Worm (Caenorhabditis elegans): ENCODE data around the gene rpap-3.
A peak's percentile ranks its signal among the peaks of the same experiment; 100 is the strongest.

DNA sequence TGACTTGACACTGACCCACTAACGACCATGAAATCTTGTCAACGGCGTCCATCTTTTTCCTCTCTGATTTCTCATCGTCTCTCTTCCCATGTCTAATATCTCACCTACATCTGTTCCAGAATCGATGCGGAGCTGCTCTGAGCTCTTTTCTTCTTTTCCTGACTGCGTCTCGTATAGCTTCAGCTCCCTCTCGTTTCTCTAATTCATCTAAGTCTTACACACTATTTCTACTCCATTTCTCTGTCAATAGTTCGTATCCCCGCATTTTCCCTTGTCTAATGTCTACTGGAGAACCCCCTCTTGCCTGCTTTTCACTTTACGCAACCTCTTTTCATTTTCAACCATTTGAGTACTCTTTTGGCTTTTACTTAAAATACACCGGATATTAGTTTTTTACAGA, 39.1 kb upstream of the rpap-3 start, which contains the start of gene ric-3:
- TF ChIP-seq lin-39 (tag; optimal IDR thresholded peaks at IDR 0.05) (no peak), ama-1 (optimal IDR thresholded peaks at IDR 0.05) (no peak), blmp-1 (tag; optimal IDR thresholded peaks at IDR 0.05; ENCODE audit: insufficient read depth) (no peak), nhr-6 (tag; optimal IDR thresholded peaks at IDR 0.05) (peak; percentile 72), unc-62 (GFP tag; optimal IDR thresholded peaks at IDR 0.05) (no peak), snpc-4 (tag; optimal IDR thresholded peaks at IDR 0.05) (peak; percentile 36), skn-1 (tag; optimal IDR thresholded peaks at IDR 0.05) (no peak), ztf-11 (tag; optimal IDR thresholded peaks at IDR 0.05) (no peak)
